Worm (Caenorhabditis elegans) whole organism, early embryonic: Measurements from ENCODE around the gene C47E12.2.
"Not testable (repeated sequence)": the region's sequence is repeated elsewhere in the genome, so short reads cannot be mapped to it uniquely, and the experiment has no call there.

Experiments
- B0310.2 ChIP-seq: sonication (generic microtip); optimal IDR thresholded peaks from 2 replicates; lab custom pipeline; 2016; ENCODE audit warnings: mild to moderate bottlenecking, missing genetic modification characterization, missing compliant biosample characterization
- F13C5.2 ChIP-seq: sonication (generic microtip); optimal IDR thresholded peaks from 2 replicates; lab custom pipeline; 2017; ENCODE audit warnings: mild to moderate bottlenecking, missing genetic modification characterization, inconsistent platforms, missing compliant biosample characterization
- aly-1 ChIP-seq: sonication (generic microtip); optimal IDR thresholded peaks from 2 replicates; lab custom pipeline; 2016; ENCODE audit warnings: missing genetic modification characterization, missing compliant biosample characterization
- ama-1 ChIP-seq: fragments of 150-350 bp; optimal IDR thresholded peaks from 2 replicates; lab custom pipeline; 2014
- ceh-13 ChIP-seq: fragments of 200-800 bp; sonication (Bioruptor generic); optimal IDR thresholded peaks from 2 replicates; lab custom pipeline; 2018; ENCODE audit warnings: mild to moderate bottlenecking, missing genetic modification characterization, missing compliant biosample characterization
- ceh-36 ChIP-seq: sonication (generic microtip); optimal IDR thresholded peaks from 2 replicates; lab custom pipeline; 2016; ENCODE audit warnings: missing genetic modification characterization, inconsistent platforms, missing compliant biosample characterization
- ets-7 ChIP-seq: sonication (generic microtip); optimal IDR thresholded peaks from 2 replicates; lab custom pipeline; 2016; ENCODE audit warnings: missing genotype, missing genetic modification characterization, missing compliant biosample characterization
- flt-1 ChIP-seq: fragments of 200-800 bp; sonication (Bioruptor generic); IDR thresholded peaks from 2 replicates; pipeline ENCODE4 v1.3.6; 2022; ENCODE audit warnings: missing genetic modification characterization, missing compliant biosample characterization
- hmbx-1 ChIP-seq: sonication (generic microtip); optimal IDR thresholded peaks from 2 replicates; lab custom pipeline; 2016; ENCODE audit warnings: mild to moderate bottlenecking, missing genetic modification characterization, missing compliant biosample characterization
- hmg-4 ChIP-seq: fragments of 200-800 bp; sonication (Bioruptor generic); optimal IDR thresholded peaks from 2 replicates; lab custom pipeline; 2018; ENCODE audit warnings: mild to moderate bottlenecking, missing genetic modification characterization, missing compliant biosample characterization
- hnd-1 ChIP-seq: sonication (generic microtip); optimal IDR thresholded peaks from 2 replicates; lab custom pipeline; 2016; ENCODE audit warnings: missing genetic modification characterization, missing compliant biosample characterization
- pes-1 ChIP-seq: fragments of 200-800 bp; sonication (Bioruptor generic); IDR thresholded peaks from 2 replicates; pipeline ENCODE4 v1.3.6; 2022; ENCODE audit warnings: missing genetic modification reagents, missing genetic modification characterization, missing compliant biosample characterization
- scrt-1 ChIP-seq: fragments of 200-800 bp; sonication (Bioruptor generic); IDR thresholded peaks from 2 replicates; pipeline ENCODE4 v1.3.6; 2022; ENCODE audit warnings: missing genetic modification characterization, missing compliant biosample characterization
- sea-1 ChIP-seq: fragments of 200-800 bp; sonication (Bioruptor generic); conservative IDR thresholded peaks from 2 replicates; pipeline ENCODE4 v1.3.6; 2022; ENCODE audit warnings: missing genetic modification characterization, missing compliant biosample characterization
- tbx-11 ChIP-seq: fragments of 200-800 bp; sonication (Bioruptor generic); IDR thresholded peaks from 2 replicates; pipeline ENCODE4 v1.3.6; 2022; ENCODE audit warnings: missing genetic modification characterization, missing compliant biosample characterization
- tbx-37 ChIP-seq: fragments of 200-800 bp; sonication (Bioruptor generic); conservative IDR thresholded peaks from 2 replicates; pipeline ENCODE4 v1.3.6; 2022; ENCODE audit warnings: missing genetic modification reagents, missing genetic modification characterization, missing compliant biosample characterization
- tra-4 ChIP-seq: sonication (generic microtip); optimal IDR thresholded peaks from 2 replicates; lab custom pipeline; 2017; ENCODE audit warnings: missing genetic modification characterization, missing compliant biosample characterization

C47E12.2 gene

DNA sequence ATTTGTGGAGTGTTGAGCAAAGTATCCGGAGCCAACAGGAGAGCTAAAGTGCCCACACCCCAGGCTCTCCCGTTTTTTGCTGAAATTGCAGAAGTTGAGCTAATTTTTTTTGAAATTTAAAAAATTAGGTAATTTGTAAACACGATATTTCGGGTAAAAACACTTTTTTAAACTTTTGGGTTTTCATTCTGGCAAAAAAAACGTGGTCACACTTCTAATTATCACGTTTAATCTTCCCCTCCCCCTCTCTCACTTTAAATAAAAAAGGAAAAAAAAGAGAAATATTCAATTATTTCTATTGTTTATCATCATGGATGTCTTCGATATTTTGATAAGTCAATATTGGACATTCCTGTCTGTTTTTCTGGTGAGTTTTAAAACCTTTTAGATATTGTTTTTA, 29.8 kb upstream of the C47E12.2 start, which contains the start of gene F44D12.6:
F44D12.6 (plus strand) TSS at position 301 of the 400 bp plus-strand sequence.
- TF ChIP-seq F13C5.2 (tag; lab: Kevin White, UChicago), result no peak

DNA sequence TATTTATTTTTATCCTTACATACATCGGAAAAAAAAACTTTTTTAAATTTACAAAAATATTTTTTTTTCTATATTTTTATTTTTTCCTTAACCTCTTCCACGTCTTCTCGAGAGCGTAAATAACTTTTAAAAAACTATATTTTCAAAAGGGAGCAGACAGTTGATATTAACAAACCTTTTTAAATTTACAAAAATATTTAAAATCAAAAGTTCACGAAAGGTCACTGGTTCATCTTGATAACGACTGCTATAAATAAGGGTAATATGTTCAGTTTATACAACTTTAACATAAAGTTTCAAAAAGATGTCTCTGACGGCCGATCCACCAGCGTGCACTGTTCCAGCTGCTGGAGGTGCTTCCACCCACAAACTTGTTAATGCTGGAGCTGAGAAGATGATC, 25.5 kb upstream of the C47E12.2 start, which contains the start of the genes F44D12.16 and msd-2:
F44D12.16 (plus strand) TSS at position 301 of the 400 bp plus-strand sequence.
msd-2 (plus strand) TSS at position 305 of the 400 bp plus-strand sequence.
- not testable (repeated sequence) for TF ChIP-seq ama-1 (lab: Kevin White, UChicago); B0310.2 (tag; lab: Kevin White, UChicago); sea-1

DNA sequence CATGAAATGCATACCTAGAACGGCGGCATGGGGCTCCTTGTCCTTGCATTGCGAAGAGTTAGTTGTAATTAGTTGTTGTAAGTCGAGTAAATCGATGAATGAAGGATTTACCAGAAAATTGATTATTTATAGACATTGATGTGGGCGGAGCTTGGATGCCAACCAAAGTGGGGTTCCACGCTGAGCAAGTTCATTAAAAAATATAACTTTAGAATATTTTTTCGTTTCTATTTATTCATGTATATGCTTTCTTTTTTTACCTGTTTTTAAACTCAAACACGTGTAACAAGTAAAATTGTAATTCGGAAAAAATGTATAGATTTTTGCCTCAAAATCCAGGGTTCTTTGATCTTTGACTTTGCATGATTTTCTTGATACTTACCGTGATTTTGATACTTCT, 24.3 kb upstream of the C47E12.2 start, which contains the start of gene gipc-2:
gipc-2 (minus strand) TSS at position 101 of the 400 bp plus-strand sequence.
- TF ChIP-seq tbx-11 (GFP tag; lab: Robert Waterston, UW) (no peak), ceh-13 (GFP tag; lab: Kevin White, UChicago) (no peak), hmbx-1 (tag; lab: Kevin White, UChicago) (no peak), F13C5.2 (tag; lab: Kevin White, UChicago) (no peak), scrt-1 (GFP tag; lab: Robert Waterston, UW) (no peak), tbx-37 (no peak), tra-4 (tag; lab: Kevin White, UChicago) (no peak), hnd-1 (no peak), flt-1 (GFP tag; lab: Robert Waterston, UW) (no peak), sea-1 (no peak), hmg-4 (GFP tag; lab: Kevin White, UChicago) (no peak), pes-1 (no peak), B0310.2 (tag; lab: Kevin White, UChicago) (no peak), ama-1 (lab: Kevin White, UChicago) (no peak), ceh-36 (tag; lab: Kevin White, UChicago) (no peak), aly-1 (no peak)

DNA sequence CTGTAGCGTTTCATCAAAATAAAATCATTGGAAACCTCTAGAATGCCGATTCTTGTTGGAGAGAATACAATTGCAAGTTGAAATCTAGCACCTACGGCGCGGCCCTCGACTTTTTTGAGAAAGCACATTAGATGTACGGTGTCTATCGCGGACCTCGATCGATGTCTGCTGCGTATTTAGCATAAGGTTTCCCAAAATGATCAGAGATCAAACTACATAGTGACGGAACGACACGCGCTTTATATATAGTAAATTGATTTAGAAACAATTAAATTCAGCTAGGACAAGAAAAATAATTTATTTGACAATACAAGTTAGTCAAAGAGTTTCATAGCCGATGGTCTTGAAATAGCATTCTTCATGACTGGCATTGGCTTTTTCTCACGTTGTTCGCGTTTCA, 22.8 kb upstream of the C47E12.2 start:
- TF ChIP-seq hnd-1 (no peak), ceh-13 (GFP tag; lab: Kevin White, UChicago) (no peak), hmbx-1 (tag; lab: Kevin White, UChicago) (no peak), tra-4 (tag; lab: Kevin White, UChicago) (no peak), pes-1 (no peak), ceh-36 (tag; lab: Kevin White, UChicago) (no peak), aly-1 (no peak)

DNA sequence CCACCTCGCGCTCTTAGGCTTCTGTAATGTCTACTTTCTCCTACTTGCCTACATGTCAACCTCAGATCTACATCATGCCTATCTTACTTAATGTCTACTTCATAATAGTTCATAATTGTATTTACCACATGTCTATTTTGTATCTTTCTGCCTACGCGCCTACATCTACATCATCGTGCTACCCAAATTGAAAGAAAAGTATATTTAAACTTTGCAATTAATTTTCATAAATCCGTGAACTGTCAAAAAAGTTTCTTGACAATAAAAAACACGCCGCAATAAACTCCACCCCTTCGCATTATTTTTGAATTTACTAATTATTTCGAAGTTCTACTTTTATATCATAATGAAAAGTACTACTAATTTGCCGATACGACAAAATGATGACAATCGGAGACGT, 19.7 kb upstream of the C47E12.2 start, which contains the start of gene F44D12.8:
F44D12.8 (plus strand) TSS at position 301 of the 400 bp plus-strand sequence.
- TF ChIP-seq hmbx-1 (tag; lab: Kevin White, UChicago) (no peak), scrt-1 (GFP tag; lab: Robert Waterston, UW) (no peak), ets-7 (no peak), tbx-37 (no peak), ceh-13 (GFP tag; lab: Kevin White, UChicago) (no peak), tra-4 (tag; lab: Kevin White, UChicago) (no peak), hnd-1 (no peak), pes-1 (no peak), tbx-11 (GFP tag; lab: Robert Waterston, UW) (no peak), flt-1 (GFP tag; lab: Robert Waterston, UW) (no peak), sea-1 (no peak), aly-1 (no peak), ceh-36 (tag; lab: Kevin White, UChicago) (no peak), ama-1 (lab: Kevin White, UChicago) (no peak), hmg-4 (GFP tag; lab: Kevin White, UChicago) (no peak), B0310.2 (tag; lab: Kevin White, UChicago) (no peak), F13C5.2 (tag; lab: Kevin White, UChicago) (no peak)

DNA sequence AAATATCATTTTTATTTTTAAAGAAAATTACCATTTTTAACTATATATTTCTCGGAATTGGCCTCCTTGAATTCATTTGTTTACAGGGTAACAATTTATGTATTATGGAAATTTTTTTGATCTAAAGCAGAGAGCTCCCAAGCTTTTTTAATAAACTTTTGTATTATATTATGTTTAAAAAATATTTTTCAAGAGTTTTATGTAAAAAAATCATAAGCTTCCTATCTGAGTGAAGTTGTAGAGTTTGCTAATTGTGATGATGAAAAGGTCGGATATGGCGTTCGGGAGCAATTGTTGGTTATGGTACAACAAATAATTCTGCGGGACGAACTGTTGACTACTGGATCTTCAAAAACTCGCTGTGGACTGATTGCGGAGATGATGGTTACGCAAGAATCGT, 18.0 kb upstream of the C47E12.2 start, which contains the start of gene F44D12.19:
F44D12.19 (plus strand) TSS at position 301 of the 400 bp plus-strand sequence.
- TF ChIP-seq sea-1 (no peak), tbx-37 (no peak), F13C5.2 (tag; lab: Kevin White, UChicago) (no peak), hmg-4 (GFP tag; lab: Kevin White, UChicago) (no peak), B0310.2 (tag; lab: Kevin White, UChicago) (no peak), hnd-1 (no peak), aly-1 (no peak), ceh-13 (GFP tag; lab: Kevin White, UChicago) (no peak), ama-1 (lab: Kevin White, UChicago) (no peak), flt-1 (GFP tag; lab: Robert Waterston, UW) (no peak), tra-4 (tag; lab: Kevin White, UChicago) (no peak), scrt-1 (GFP tag; lab: Robert Waterston, UW) (no peak), hmbx-1 (tag; lab: Kevin White, UChicago) (no peak), ceh-36 (tag; lab: Kevin White, UChicago) (no peak), pes-1 (no peak)

DNA sequence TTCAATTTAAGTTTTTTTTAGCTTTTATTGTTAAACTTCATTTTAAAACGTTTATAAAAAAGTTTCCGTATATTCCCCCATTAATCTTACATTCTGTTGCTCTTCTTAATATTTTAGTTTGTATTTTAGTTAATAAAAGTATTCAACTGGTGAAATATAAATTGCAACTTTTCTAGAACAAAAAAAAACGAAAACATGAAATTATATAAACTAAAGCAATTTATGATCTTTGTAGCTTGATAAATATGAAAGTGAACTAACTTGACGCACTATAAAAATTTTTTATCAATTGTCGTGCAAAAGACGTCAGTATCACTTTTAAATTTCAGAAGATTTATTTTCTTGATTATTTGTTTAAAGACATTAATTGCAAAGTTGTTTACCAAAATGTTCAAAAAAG, 14.3 kb upstream of the C47E12.2 start, which contains the start of gene F44D12.2:
F44D12.2 (minus strand) TSS at position 101 of the 400 bp plus-strand sequence.
- TF ChIP-seq ceh-13 (GFP tag; lab: Kevin White, UChicago) (no peak), hnd-1 (no peak), tra-4 (tag; lab: Kevin White, UChicago) (no peak), ceh-36 (tag; lab: Kevin White, UChicago) (no peak)

DNA sequence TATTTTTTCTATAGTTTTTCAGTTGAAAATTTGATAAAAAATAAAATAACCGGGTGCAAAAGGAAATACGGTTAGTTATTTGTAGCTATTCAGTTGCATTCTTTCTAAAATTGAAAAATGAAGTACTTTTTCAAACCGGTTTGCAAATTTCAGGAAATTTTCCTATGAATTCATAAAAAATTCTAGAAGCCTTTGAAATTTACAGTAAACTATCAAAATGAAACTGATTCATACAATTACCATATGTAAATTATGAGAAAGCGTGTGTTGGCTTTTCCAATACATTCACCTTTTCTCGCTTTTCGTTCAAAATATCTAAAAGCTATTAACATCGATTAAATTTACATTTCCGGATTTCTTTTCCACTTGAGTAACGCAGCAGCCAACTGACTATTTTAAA, 13.7 kb upstream of the C47E12.2 start, which contains the start of gene ent-7:
ent-7 (plus strand) TSS at position 301 of the 400 bp plus-strand sequence.
- TF ChIP-seq B0310.2 (tag; lab: Kevin White, UChicago) (no peak), hmbx-1 (tag; lab: Kevin White, UChicago) (no peak), hnd-1 (no peak), hmg-4 (GFP tag; lab: Kevin White, UChicago) (no peak), ceh-13 (GFP tag; lab: Kevin White, UChicago) (no peak), sea-1 (no peak), F13C5.2 (tag; lab: Kevin White, UChicago) (no peak), aly-1 (no peak), flt-1 (GFP tag; lab: Robert Waterston, UW) (no peak), tbx-11 (GFP tag; lab: Robert Waterston, UW) (no peak), tra-4 (tag; lab: Kevin White, UChicago) (no peak)
